Fruit fly (Drosophila melanogaster): ENCODE measurements around the gene CG11068.

Gene CG11068

dm6 chrX:13972402-13972994 is 17.5 kb downstream of the CG11068 start:
- peak; percentile 19 for TF ChIP-seq CG6276 (GFP tag; optimal IDR thresholded peaks at IDR 0.05)
- TF ChIP-seq Eip93F (GFP tag; optimal IDR thresholded peaks at IDR 0.05), result no peak
- peak; percentile 63 for TF ChIP-seq CG10631 (GFP tag; optimal IDR thresholded peaks at IDR 0.05)
- TF ChIP-seq CG6808 (GFP tag; optimal IDR thresholded peaks at IDR 0.05), result peak; percentile 46
- TF ChIP-seq CG34406 (GFP tag; optimal IDR thresholded peaks at IDR 0.05), result peak; percentile 46
- TF ChIP-seq Eip78C (GFP tag), result peak; percentile 81
- peak; percentile 14 for TF ChIP-seq CG8319 (GFP tag; optimal IDR thresholded peaks at IDR 0.05)
- TF ChIP-seq CG3919 (GFP tag; optimal IDR thresholded peaks at IDR 0.05), result peak; percentile 53
- peak; percentile 36 for TF ChIP-seq Smox (GFP tag; optimal IDR thresholded peaks at IDR 0.05)
- TF ChIP-seq CG6792 (GFP tag; optimal IDR thresholded peaks at IDR 0.05), result peak; percentile 41
- peak; percentile 64 for TF ChIP-seq CG8119 (GFP tag; IDR thresholded peaks at IDR 0.05)
- TF ChIP-seq Hr38 (GFP tag; optimal IDR thresholded peaks at IDR 0.05), result no peak
- peak; percentile 19 for TF ChIP-seq spab (GFP tag; optimal IDR thresholded peaks at IDR 0.05)
- peak; percentile 26 for TF ChIP-seq CG31627 (GFP tag; optimal IDR thresholded peaks at IDR 0.05)
- peak; percentile 64 for TF ChIP-seq pdm3 (GFP tag; optimal IDR thresholded peaks at IDR 0.05)
- no peak for TF ChIP-seq CG6854 (GFP tag; optimal IDR thresholded peaks at IDR 0.05)
- TF ChIP-seq CG15336 (GFP tag; IDR thresholded peaks at IDR 0.05), result peak; percentile 71
- peak; percentile 36; the same call in 1 of the 2 replicates for TF ChIP-seq Gug (GFP tag; IDR thresholded peaks at IDR 0.05)
- TF ChIP-seq Sox15 (GFP tag; optimal IDR thresholded peaks at IDR 0.05), result peak; percentile 3
- peak; percentile 20 for TF ChIP-seq CG1621 (tag; optimal IDR thresholded peaks at IDR 0.05)
- no peak for TF ChIP-seq fd85E (GFP tag; optimal IDR thresholded peaks at IDR 0.05)
- TF ChIP-seq CG11762 (GFP tag; optimal IDR thresholded peaks at IDR 0.05; ENCODE audit: insufficient read depth), result peak; percentile 27
- TF ChIP-seq CG7368 (GFP tag; optimal IDR thresholded peaks at IDR 0.05), result no peak
- TF ChIP-seq CG11902 (GFP tag; optimal IDR thresholded peaks at IDR 0.05), result no peak
- TF ChIP-seq OdsH (GFP tag; optimal IDR thresholded peaks at IDR 0.05), result peak; percentile 59
- TF ChIP-seq Sox102F (GFP tag; optimal IDR thresholded peaks at IDR 0.05), result peak; percentile 20
- peak; percentile 81 for TF ChIP-seq svp (GFP tag)
- TF ChIP-seq acj6 (GFP tag; optimal IDR thresholded peaks at IDR 0.05), result peak; percentile 54
- no peak for TF ChIP-seq fkh (GFP tag; optimal IDR thresholded peaks at IDR 0.05)
- peak; percentile 69 for TF ChIP-seq CG6163 (GFP tag; IDR thresholded peaks at IDR 0.05)
- TF ChIP-seq lz (GFP tag; optimal IDR thresholded peaks at IDR 0.05), result peak; percentile 38
- peak; percentile 25 for TF ChIP-seq dsx (GFP tag; optimal IDR thresholded peaks at IDR 0.05; ENCODE audit: poor library complexity, severe bottlenecking)
- TF ChIP-seq Hr39 (GFP tag; optimal IDR thresholded peaks at IDR 0.05), result peak; percentile 23
- TF ChIP-seq ss (GFP tag; optimal IDR thresholded peaks at IDR 0.05), result peak; percentile 18 to 63
- TF ChIP-seq eg (GFP tag; IDR thresholded peaks at IDR 0.05), result peak; percentile 63
- peak; percentile 3 for TF ChIP-seq Ets21C (GFP tag; optimal IDR thresholded peaks at IDR 0.05)
- no peak for TF ChIP-seq Blimp-1 (GFP tag; optimal IDR thresholded peaks at IDR 0.05)
- peak; percentile 47 for TF ChIP-seq Eip75B (GFP tag; optimal IDR thresholded peaks at IDR 0.05)
- peak; percentile 51 for TF ChIP-seq Ets96B (tag; optimal IDR thresholded peaks at IDR 0.05)
- TF ChIP-seq CG10669 (GFP tag; optimal IDR thresholded peaks at IDR 0.05), result peak; percentile 24
- TF ChIP-seq dac (GFP tag; optimal IDR thresholded peaks at IDR 0.05), result no peak
- TF ChIP-seq net (GFP tag; optimal IDR thresholded peaks at IDR 0.05), result peak; percentile 21
- peak; percentile 52 for TF ChIP-seq topi (GFP tag; optimal IDR thresholded peaks at IDR 0.05)
- TF ChIP-seq salr (GFP tag; optimal IDR thresholded peaks at IDR 0.05), result peak in 1 of 2 experiments; percentile 23
- peak; percentile 45 for TF ChIP-seq CG8632 (GFP tag; optimal IDR thresholded peaks at IDR 0.05)
- peak; percentile 69 for TF ChIP-seq CG32006 (GFP tag; optimal IDR thresholded peaks at IDR 0.05)
- peak; percentile 54 for TF ChIP-seq achi (GFP tag; optimal IDR thresholded peaks at IDR 0.05)
- peak; percentile 28 for TF ChIP-seq CG4318 (GFP tag; optimal IDR thresholded peaks at IDR 0.05)
- no peak for TF ChIP-seq CG11294 (GFP tag; IDR thresholded peaks at IDR 0.05)
- TF ChIP-seq CG3032 (tag; optimal IDR thresholded peaks at IDR 0.05), result peak; percentile 52
- TF ChIP-seq Met (GFP tag; optimal IDR thresholded peaks at IDR 0.05), result peak; percentile 52
